Fruit fly (Drosophila melanogaster) whole organism, embryonic: ENCODE measurements around the gene Cdc37.
A peak's percentile ranks its signal among the peaks of the same experiment; 100 is the strongest.

ENCODE experiments used
- BEAF-32 ChIP-seq: fragments of 200-800 bp; sonication (Bioruptor generic); optimal IDR thresholded peaks from 3 replicates; lab custom pipeline; 2017; ENCODE audit warnings: missing biosample characterization, missing genetic modification characterization, mild to moderate bottlenecking, moderate library complexity, missing genetic modification reagents
- CG10543 ChIP-seq: fragments of 200-800 bp; sonication (Bioruptor generic); optimal IDR thresholded peaks from 3 replicates; lab custom pipeline; 2017; ENCODE audit warnings: missing biosample characterization, mild to moderate bottlenecking, missing genetic modification characterization, moderate library complexity
- CG13894 ChIP-seq: fragments of 200-800 bp; sonication (Bioruptor generic); optimal IDR thresholded peaks from 3 replicates; lab custom pipeline; 2018; ENCODE audit warnings: missing biosample characterization, mild to moderate bottlenecking, missing genetic modification characterization, moderate library complexity
- CG1603 ChIP-seq: fragments of 200-800 bp; sonication (Bioruptor generic); optimal IDR thresholded peaks from 2 replicates; lab custom pipeline; 2019; ENCODE audit warnings: missing biosample characterization, mild to moderate bottlenecking, missing genetic modification characterization, moderate library complexity
- CG2116 ChIP-seq: fragments of 200-800 bp; sonication (Bioruptor generic); optimal IDR thresholded peaks from 3 replicates; lab custom pipeline; 2018; ENCODE audit warnings: missing biosample characterization, mild to moderate bottlenecking, missing genetic modification characterization
- CG33557 ChIP-seq: fragments of 200-800 bp; sonication (Bioruptor generic); optimal IDR thresholded peaks from 2 replicates; lab custom pipeline; 2019; ENCODE audit warnings: missing biosample characterization, mild to moderate bottlenecking, missing genetic modification characterization, moderate library complexity
- CG34224 ChIP-seq: fragments of 200-800 bp; sonication (Bioruptor generic); IDR thresholded peaks from 3 replicates; pipeline ENCODE4 v1.3.6; 2022; ENCODE audit warnings: missing biosample characterization, missing genetic modification characterization; ENCODE audit not compliant: partially characterized antibody
- CG4707 ChIP-seq: fragments of 200-800 bp; sonication (Bioruptor generic); optimal IDR thresholded peaks from 2 replicates; lab custom pipeline; 2018; ENCODE audit warnings: missing biosample characterization, mild to moderate bottlenecking, missing genetic modification characterization, moderate library complexity
- CG6272 ChIP-seq: fragments of 200-800 bp; sonication (Bioruptor generic); IDR thresholded peaks from 2 replicates; pipeline ENCODE4 v1.3.6; 2022; ENCODE audit warnings: missing biosample characterization, missing genetic modification characterization
- CG6791 ChIP-seq: fragments of 200-800 bp; sonication (Bioruptor generic); IDR thresholded peaks from 3 replicates; pipeline ENCODE4 v1.3.6; 2022; ENCODE audit warnings: missing biosample characterization, missing genetic modification characterization; ENCODE audit not compliant: partially characterized antibody
- CG8089 ChIP-seq: fragments of 200-800 bp; sonication (Bioruptor generic); optimal IDR thresholded peaks from 3 replicates; lab custom pipeline; 2016; ENCODE audit warnings: missing biosample characterization, missing genetic modification characterization
- CG9876 ChIP-seq: fragments of 200-800 bp; sonication (Bioruptor generic); optimal IDR thresholded peaks from 2 replicates; lab custom pipeline; 2016; ENCODE audit warnings: missing biosample characterization, missing genetic modification characterization
- Dll ChIP-seq: fragments of 200-800 bp; sonication (Bioruptor generic); IDR thresholded peaks from 4 replicates; pipeline ENCODE4 v1.3.6; 2022; ENCODE audit warnings: missing biosample characterization, missing genetic modification characterization; ENCODE audit not compliant: partially characterized antibody
- Doc3 ChIP-seq: fragments of 200-800 bp; sonication (Bioruptor generic); IDR thresholded peaks from 3 replicates; pipeline ENCODE4 v1.3.6; 2022; ENCODE audit warnings: missing biosample characterization, missing genetic modification characterization; ENCODE audit not compliant: partially characterized antibody
- Dref ChIP-seq: fragments of 200-800 bp; sonication (Bioruptor generic); IDR thresholded peaks from 2 replicates; pipeline ENCODE4 v1.3.6; 2022; ENCODE audit warnings: missing biosample characterization, missing genetic modification characterization
- E2f2 ChIP-seq: fragments of 200-800 bp; sonication (Bioruptor generic); IDR thresholded peaks from 2 replicates; pipeline ENCODE4 v1.3.6; 2022; ENCODE audit warnings: missing biosample characterization, missing genetic modification characterization
- Eip74EF ChIP-seq, 2 experiments: fragments of 200-800 bp in 1 of 2; fragments of >200 bp in 1 of 2; sonication (Bioruptor generic) in 1 of 2; optimal IDR thresholded peaks; 2 replicates each; lab custom pipeline; 2017 to 2019; ENCODE audit warnings: missing biosample characterization in 2 of 2, missing genetic modification characterization in 2 of 2, mild to moderate bottlenecking in 1 of 2, moderate library complexity in 1 of 2
- Elba2 ChIP-seq: fragments of 200-800 bp; sonication (Bioruptor generic); optimal IDR thresholded peaks from 3 replicates; lab custom pipeline; 2016; ENCODE audit warnings: missing biosample characterization, missing genetic modification characterization
- HLH4C ChIP-seq: fragments of 200-800 bp; sonication (Bioruptor generic); IDR thresholded peaks from 3 replicates; pipeline ENCODE4 v1.3.6; 2022; ENCODE audit warnings: missing biosample characterization, missing genetic modification characterization; ENCODE audit not compliant: partially characterized antibody
- MBD-R2 ChIP-seq: fragments of 200-800 bp; sonication (Bioruptor generic); IDR thresholded peaks from 2 replicates; pipeline ENCODE4 v1.3.6; 2022; ENCODE audit warnings: missing biosample characterization, missing genetic modification characterization
- MESR4 ChIP-seq: fragments of 200-800 bp; sonication (Bioruptor generic); optimal IDR thresholded peaks from 2 replicates; lab custom pipeline; 2018; ENCODE audit warnings: missing biosample characterization, mild to moderate bottlenecking, missing genetic modification characterization, moderate library complexity
- Med ChIP-seq: fragments of 200-800 bp; sonication (Bioruptor generic); peaks from one replicate; lab custom pipeline; 2016; ENCODE audit warnings: missing biosample characterization, missing genetic modification characterization, mild to moderate bottlenecking, inconsistent platforms, moderate library complexity
- Pdp1 ChIP-seq, 2 experiments: fragments of 200-800 bp; sonication (Bioruptor generic); optimal IDR thresholded peaks; 3 replicates each; lab custom pipeline; 2016; ENCODE audit warnings: missing biosample characterization in 2 of 2, missing genetic modification characterization in 2 of 2, mild to moderate bottlenecking in 1 of 2, moderate library complexity in 1 of 2
- Scr ChIP-seq: fragments of 200-800 bp; sonication (Bioruptor generic); IDR thresholded peaks from 2 replicates; pipeline ENCODE4 v1.3.6; 2022; ENCODE audit warnings: missing biosample characterization, missing genetic modification characterization; ENCODE audit not compliant: partially characterized antibody
- Stat92E ChIP-seq, 3 experiments: fragments of >200 bp in 2 of 3; fragments of 200-800 bp in 1 of 3; sonication (Bioruptor generic) in 1 of 3; optimal IDR thresholded peaks; 2 replicates each; lab custom pipeline; 2017 to 2019; ENCODE audit warnings: missing biosample characterization in 3 of 3, missing genetic modification characterization in 3 of 3, mild to moderate bottlenecking in 1 of 3, moderate library complexity in 1 of 3
- amos ChIP-seq: fragments of 200-800 bp; sonication (Bioruptor generic); IDR thresholded peaks from 2 replicates; pipeline ENCODE4 v1.3.6; 2022; ENCODE audit warnings: missing biosample characterization, missing genetic modification characterization; ENCODE audit not compliant: partially characterized antibody
- ato ChIP-seq: fragments of 200-800 bp; sonication (Bioruptor generic); IDR thresholded peaks from 2 replicates; pipeline ENCODE4 v1.3.6; 2022; ENCODE audit warnings: missing biosample characterization, missing genetic modification characterization; ENCODE audit not compliant: partially characterized antibody
- bbx ChIP-seq: fragments of 200-800 bp; sonication (Bioruptor generic); IDR thresholded peaks from 2 replicates; pipeline ENCODE4 v1.3.6; 2022; ENCODE audit warnings: missing biosample characterization, missing genetic modification characterization; ENCODE audit not compliant: partially characterized antibody
- crp ChIP-seq, 2 experiments: fragments of 200-800 bp; sonication (Bioruptor generic); optimal IDR thresholded peaks; 2 replicates in 1 of 2; 3 replicates in 1 of 2; lab custom pipeline; 2017; ENCODE audit warnings: missing biosample characterization in 2 of 2, missing genetic modification characterization in 2 of 2, mild to moderate bottlenecking in 1 of 2, moderate library complexity in 1 of 2
- dmrt11E ChIP-seq: fragments of 200-800 bp; sonication (Bioruptor generic); optimal IDR thresholded peaks from 3 replicates; lab custom pipeline; 2018; ENCODE audit warnings: missing biosample characterization, mild to moderate bottlenecking, missing genetic modification characterization, moderate library complexity
- hbn ChIP-seq: fragments of 200-800 bp; sonication (Bioruptor generic); IDR thresholded peaks from 2 replicates; pipeline ENCODE4 v1.3.6; 2022; ENCODE audit warnings: missing biosample characterization, missing genetic modification characterization; ENCODE audit not compliant: partially characterized antibody
- kay ChIP-seq: fragments of 200-800 bp; sonication (Bioruptor generic); optimal IDR thresholded peaks from 2 replicates; lab custom pipeline; 2016; ENCODE audit warnings: missing biosample characterization, missing genetic modification characterization
- lilli ChIP-seq: fragments of 200-800 bp; sonication (Bioruptor generic); optimal IDR thresholded peaks from 3 replicates; lab custom pipeline; 2016; ENCODE audit warnings: missing biosample characterization, missing genetic modification characterization
- lola ChIP-seq, 3 experiments: fragments of >200 bp in 2 of 3; fragments of 200-800 bp in 1 of 3; sonication (Bioruptor generic) in 1 of 3; optimal IDR thresholded peaks; 2 replicates each; lab custom pipeline; 2017 to 2019; ENCODE audit warnings: missing biosample characterization in 3 of 3, missing genetic modification characterization in 3 of 3, mild to moderate bottlenecking in 1 of 3, moderate library complexity in 1 of 3
- maf-S ChIP-seq: fragments of 200-800 bp; sonication (Bioruptor generic); optimal IDR thresholded peaks from 2 replicates; lab custom pipeline; 2016; ENCODE audit warnings: missing biosample characterization, missing genetic modification characterization
- pzg ChIP-seq: fragments of 200-800 bp; sonication (Bioruptor generic); optimal IDR thresholded peaks from 3 replicates; lab custom pipeline; 2018; ENCODE audit warnings: missing biosample characterization, mild to moderate bottlenecking, missing genetic modification characterization, moderate library complexity
- salm ChIP-seq: fragments of 200-800 bp; sonication (Bioruptor generic); optimal IDR thresholded peaks from 2 replicates; lab custom pipeline; 2018; ENCODE audit warnings: missing biosample characterization, mild to moderate bottlenecking, missing genetic modification characterization
- sim ChIP-seq: fragments of 200-800 bp; sonication (Bioruptor generic); IDR thresholded peaks from 2 replicates; pipeline ENCODE4 v1.3.6; 2022; ENCODE audit warnings: missing biosample characterization, missing genetic modification characterization
- so ChIP-seq: fragments of 200-800 bp; sonication (Bioruptor generic); IDR thresholded peaks from 3 replicates; pipeline ENCODE4 v1.3.6; 2022; ENCODE audit warnings: missing biosample characterization, missing genetic modification characterization
- trem ChIP-seq: fragments of 200-800 bp; optimal IDR thresholded peaks from 3 replicates; lab custom pipeline; 2019; ENCODE audit warnings: missing biosample characterization, mild to moderate bottlenecking, missing genetic modification characterization, moderate library complexity
- vnd ChIP-seq: fragments of 200-800 bp; sonication (Bioruptor generic); IDR thresholded peaks from 3 replicates; pipeline ENCODE4 v1.3.6; 2022; ENCODE audit warnings: missing biosample characterization, missing genetic modification characterization; ENCODE audit not compliant: partially characterized antibody
- zen2 ChIP-seq: fragments of 200-800 bp; sonication (Bioruptor generic); IDR thresholded peaks from 3 replicates; pipeline ENCODE4 v1.3.6; 2022; ENCODE audit warnings: missing biosample characterization, missing genetic modification characterization; ENCODE audit not compliant: partially characterized antibody

Cdc37 gene

dm6 chr3L:1774713-1775648, 20.2 kb upstream of the Cdc37 start, which contains the start of the genes CG13933 and PolD2 (continued):
- peak in 1 of 3 experiments; percentile 98 for TF ChIP-seq lola (GFP tag; optimal IDR thresholded peaks at IDR 0.05; lab: Kevin White, UChicago)
- peak; percentile 52 for TF ChIP-seq CG9876 (GFP tag; lab: Kevin White, UChicago)
- peak; percentile 60 for TF ChIP-seq Elba2 (GFP tag; lab: Kevin White, UChicago)
- peak; percentile 91 for TF ChIP-seq CG4707 (GFP tag; lab: Kevin White, UChicago)
- TF ChIP-seq lilli (GFP tag; lab: Kevin White, UChicago): peak; percentile 94
- TF ChIP-seq Stat92E (GFP tag; optimal IDR thresholded peaks at IDR 0.05; lab: Kevin White, UChicago): peak in 1 of 3 experiments; percentile 95
- TF ChIP-seq sim (GFP tag; lab: Robert Waterston, UW): peak; percentile 65; the same call in 1 of the 2 replicates
- TF ChIP-seq CG1603 (tag; lab: Kevin White, UChicago): no peak
- TF ChIP-seq dmrt11E: peak; percentile 99
- no peak for TF ChIP-seq CG13894 (tag; lab: Kevin White, UChicago)
- peak; percentile 96 for TF ChIP-seq salm (tag; lab: Kevin White, UChicago)

dm6 chr3L:1777249-1777648, 17.9 kb upstream of the Cdc37 start, which contains the start of the genes CG2021 and mRpL46:
CG2021 (minus strand) TSS chr3L:1777411.
mRpL46 (plus strand) TSS chr3L:1777439.
- peak; percentile 36; the same call in 1 of the 3 replicates for TF ChIP-seq CG6791 (GFP tag; lab: Robert Waterston, UW)
- no peak for TF ChIP-seq CG6272 (GFP tag; lab: Robert Waterston, UW)
- TF ChIP-seq E2f2: peak; percentile 29; the same call in 1 of the 2 replicates
- no peak for TF ChIP-seq kay (GFP tag; lab: Kevin White, UChicago)
- no peak for TF ChIP-seq so
- peak in 1 of 2 experiments; percentile 86 for TF ChIP-seq crp (GFP tag; optimal IDR thresholded peaks at IDR 0.05; lab: Kevin White, UChicago)
- TF ChIP-seq Scr (GFP tag; lab: Robert Waterston, UW): peak; percentile 37
- peak; percentile 62 for TF ChIP-seq Dref (GFP tag; lab: Robert Waterston, UW)
- TF ChIP-seq HLH4C (GFP tag; lab: Robert Waterston, UW): peak; percentile 64
- peak; percentile 63; the same call in 2 of the 4 replicates for TF ChIP-seq Dll (GFP tag; lab: Robert Waterston, UW)
- TF ChIP-seq amos (GFP tag; lab: Robert Waterston, UW): peak; percentile 40; the same call in 1 of the 2 replicates
- TF ChIP-seq Doc3 (GFP tag; lab: Robert Waterston, UW): peak; percentile 43; the same call in 2 of the 3 replicates
- 0 out of 3 replicates have a peak, but pooled peaks have one; percentile 35 for TF ChIP-seq vnd (GFP tag; lab: Robert Waterston, UW)
- no peak for TF ChIP-seq CG10543 (GFP tag; lab: Kevin White, UChicago)
- TF ChIP-seq MBD-R2: peak; percentile 86
- TF ChIP-seq maf-S (GFP tag; lab: Kevin White, UChicago): no peak
- TF ChIP-seq CG8089 (GFP tag; lab: Kevin White, UChicago): no peak
- TF ChIP-seq ato (GFP tag; lab: Robert Waterston, UW): peak; percentile 32; the same call in 1 of the 2 replicates
- no peak for TF ChIP-seq Eip74EF (GFP tag; optimal IDR thresholded peaks at IDR 0.05; lab: Kevin White, UChicago)
- TF ChIP-seq Med (GFP tag; lab: Kevin White, UChicago): peak; percentile 59
- TF ChIP-seq Pdp1 (GFP tag; optimal IDR thresholded peaks at IDR 0.05; lab: Kevin White, UChicago): peak in 1 of 2 experiments; percentile 76
- TF ChIP-seq MESR4 (GFP tag; lab: Kevin White, UChicago): peak; percentile 68
- TF ChIP-seq BEAF-32 (GFP tag; lab: Kevin White, UChicago): peak; percentile 8
- peak; percentile 26 for TF ChIP-seq CG2116 (GFP tag; lab: Kevin White, UChicago)
- TF ChIP-seq CG34224 (GFP tag; lab: Robert Waterston, UW): peak; percentile 38; the same call in 2 of the 3 replicates
- peak; percentile 53; the same call in 1 of the 3 replicates for TF ChIP-seq zen2 (GFP tag; lab: Robert Waterston, UW)
- peak; percentile 44 for TF ChIP-seq bbx
- peak; percentile 28; the same call in 1 of the 2 replicates for TF ChIP-seq hbn (GFP tag; lab: Robert Waterston, UW)
- peak; percentile 24 for TF ChIP-seq pzg (GFP tag; lab: Kevin White, UChicago)
- no peak for TF ChIP-seq CG33557 (GFP tag; lab: Kevin White, UChicago)
- TF ChIP-seq trem (tag; lab: Kevin White, UChicago): peak; percentile 5
